Fruit fly (Drosophila melanogaster) S2 (cell line): Measurements from ENCODE around the gene Peritrophin-A.

ENCODE experiments used
- CG8478 ChIP-seq: fragments of >200 bp; optimal IDR thresholded peaks from 2 replicates; lab custom pipeline; 2018
- CTCF ChIP-seq, 2 experiments: fragments of >200 bp; optimal IDR thresholded peaks; 2 replicates each; lab custom pipeline; 2018

dm6 chrX:20269669-20270068 lies 25.2 kb downstream of the Peritrophin-A start, which contains the start of gene Inx6:
- no peak for TF ChIP-seq CG8478 (lab: Kevin White, UChicago)
- no peak for TF ChIP-seq CTCF (optimal IDR thresholded peaks at IDR 0.05; lab: Kevin White, UChicago)
